Worm (Caenorhabditis elegans) whole organism, young adult: Measurements from ENCODE around the gene pqn-41.
A peak's percentile ranks its signal among the peaks of the same experiment; 100 is the strongest.

Experiments used
- B0019.2 ChIP-seq: fragments of 200-800 bp; sonication (Bioruptor generic); conservative IDR thresholded peaks from 2 replicates; pipeline ENCODE4 v1.3.6; 2022; ENCODE audit warnings: missing genetic modification reagents, missing genetic modification characterization, missing compliant biosample characterization
- C06A6.2 ChIP-seq: fragments of 200-800 bp; sonication (Bioruptor generic); conservative IDR thresholded peaks from 2 replicates; pipeline ENCODE4 v1.3.6; 2022; ENCODE audit warnings: missing genetic modification characterization, missing compliant biosample characterization
- F23B12.7 ChIP-seq: sonication (generic microtip); optimal IDR thresholded peaks from 2 replicates; lab custom pipeline; 2017; ENCODE audit warnings: missing genetic modification characterization, mild to moderate bottlenecking, missing compliant biosample characterization, antibody characterized with exemption, moderate library complexity; ENCODE audit not compliant: insufficient read depth
- F33H1.4 ChIP-seq: fragments of 200-800 bp; sonication (Bioruptor generic); IDR thresholded peaks from 2 replicates; pipeline ENCODE4 v1.3.6; 2022; ENCODE audit warnings: missing genetic modification reagents, missing genetic modification characterization, missing compliant biosample characterization
- F37B4.10 ChIP-seq: fragments of 200-800 bp; sonication (Bioruptor generic); IDR thresholded peaks from 2 replicates; pipeline ENCODE4 v1.3.6; 2022; ENCODE audit warnings: missing genetic modification characterization, missing compliant biosample characterization
- F39B2.1 ChIP-seq: fragments of 200-800 bp; sonication (Bioruptor generic); IDR thresholded peaks from 2 replicates; pipeline ENCODE4 v1.3.6; 2022; ENCODE audit warnings: missing genetic modification reagents, missing genetic modification characterization, missing compliant biosample characterization
- F49E8.2 ChIP-seq: sonication (generic microtip); optimal IDR thresholded peaks from 3 replicates; lab custom pipeline; 2017; ENCODE audit warnings: missing genetic modification characterization, mild to moderate bottlenecking, missing compliant biosample characterization, antibody characterized with exemption, moderate library complexity; ENCODE audit not compliant: insufficient read depth
- F52B5.7 ChIP-seq: sonication (generic microtip); optimal IDR thresholded peaks from 2 replicates; lab custom pipeline; 2016; ENCODE audit warnings: mild to moderate bottlenecking, missing genetic modification characterization, missing compliant biosample characterization
- T26A5.8 ChIP-seq: sonication (generic microtip); optimal IDR thresholded peaks from 2 replicates; lab custom pipeline; 2016; ENCODE audit warnings: missing genetic modification characterization, missing compliant biosample characterization
- Y67H2A.10 ChIP-seq: fragments of 200-800 bp; sonication (Bioruptor generic); conservative IDR thresholded peaks from 2 replicates; pipeline ENCODE4 v1.3.6; 2022; ENCODE audit warnings: missing genetic modification reagents, missing genetic modification characterization, missing compliant biosample characterization
- Y95B8A.8 ChIP-seq: fragments of 200-800 bp; sonication (Bioruptor generic); IDR thresholded peaks from 2 replicates; pipeline ENCODE4 v1.3.6; 2022; ENCODE audit warnings: missing genetic modification reagents, missing genetic modification characterization, missing compliant biosample characterization
- atf-7 ChIP-seq: sonication (generic microtip); optimal IDR thresholded peaks from 2 replicates; lab custom pipeline; 2017; ENCODE audit warnings: mild to moderate bottlenecking, missing genetic modification characterization, missing compliant biosample characterization
- athp-1 ChIP-seq: sonication (generic microtip); optimal IDR thresholded peaks from 2 replicates; lab custom pipeline; 2017; ENCODE audit warnings: mild to moderate bottlenecking, missing genetic modification characterization, missing compliant biosample characterization
- attf-3 ChIP-seq: fragments of 200-800 bp; sonication (Bioruptor generic); conservative IDR thresholded peaks from 2 replicates; pipeline ENCODE4 v1.3.6; 2022; ENCODE audit warnings: missing genetic modification reagents, missing genetic modification characterization, missing compliant biosample characterization
- ceh-58 ChIP-seq: fragments of 200-800 bp; sonication (Bioruptor generic); IDR thresholded peaks from 2 replicates; pipeline ENCODE4 v1.3.6; 2022; ENCODE audit warnings: missing genetic modification characterization, missing compliant biosample characterization
- dpff-1 ChIP-seq: sonication (generic microtip); optimal IDR thresholded peaks from 2 replicates; lab custom pipeline; 2017; ENCODE audit warnings: mild to moderate bottlenecking, missing genetic modification characterization, missing compliant biosample characterization
- dpl-1 ChIP-seq: fragments of 150-350 bp; optimal IDR thresholded peaks from 2 replicates; lab custom pipeline; 2014; ENCODE audit warnings: missing biosample characterization, missing genetic modification reagents, missing genetic modification characterization
- efl-1 ChIP-seq: fragments of 150-350 bp; optimal IDR thresholded peaks from 2 replicates; lab custom pipeline; 2014; ENCODE audit warnings: missing biosample characterization, missing genetic modification reagents, missing genetic modification characterization
- egl-44 ChIP-seq: fragments of 200-800 bp; sonication (Bioruptor generic); IDR thresholded peaks from 2 replicates; pipeline ENCODE4 v1.3.6; 2022; ENCODE audit warnings: missing genetic modification reagents, missing genetic modification characterization, missing compliant biosample characterization
- ekl-4 ChIP-seq: fragments of 200-800 bp; sonication (Bioruptor generic); IDR thresholded peaks from 2 replicates; pipeline ENCODE4 v1.3.6; 2022; ENCODE audit warnings: missing genetic modification reagents, missing genetic modification characterization, missing compliant biosample characterization
- ets-4 ChIP-seq: fragments of 200-800 bp; sonication (Bioruptor generic); optimal IDR thresholded peaks from 2 replicates; lab custom pipeline; 2018; ENCODE audit warnings: mild to moderate bottlenecking, missing genetic modification characterization, missing compliant biosample characterization
- gei-17 ChIP-seq: fragments of 200-800 bp; sonication (Bioruptor generic); optimal IDR thresholded peaks from 2 replicates; lab custom pipeline; 2018; ENCODE audit warnings: mild to moderate bottlenecking, missing genetic modification characterization, missing compliant biosample characterization
- hlh-12 ChIP-seq: sonication (generic microtip); optimal IDR thresholded peaks from 2 replicates; lab custom pipeline; 2016; ENCODE audit warnings: missing genetic modification characterization, missing compliant biosample characterization
- hmg-1.2 ChIP-seq: fragments of 200-800 bp; sonication (Bioruptor generic); IDR thresholded peaks from 2 replicates; pipeline ENCODE4 v1.3.6; 2022; ENCODE audit warnings: missing genetic modification reagents, missing genetic modification characterization, missing compliant biosample characterization
- hsf-1 ChIP-seq: fragments of 200-800 bp; sonication (Bioruptor generic); IDR thresholded peaks from 2 replicates; pipeline ENCODE4 v1.3.6; 2022; ENCODE audit warnings: missing genetic modification reagents, missing genetic modification characterization, missing compliant biosample characterization
- lag-1 ChIP-seq: fragments of 200-800 bp; sonication (Bioruptor generic); IDR thresholded peaks from 2 replicates; pipeline ENCODE4 v1.3.6; 2022; ENCODE audit warnings: missing genetic modification reagents, missing genetic modification characterization, missing compliant biosample characterization
- lin-26 ChIP-seq: fragments of 200-800 bp; sonication (Bioruptor generic); IDR thresholded peaks from 2 replicates; pipeline ENCODE4 v1.3.6; 2022; ENCODE audit warnings: missing genetic modification reagents, missing genetic modification characterization, missing compliant biosample characterization
- lin-35 ChIP-seq, 3 experiments: fragments of 150-350 bp in 2 of 3; sonication (generic microtip) in 1 of 3; optimal IDR thresholded peaks; 2 replicates each; lab custom pipeline; 2014 to 2018; ENCODE audit warnings: missing biosample characterization in 3 of 3, missing genetic modification characterization in 3 of 3, missing genetic modification reagents in 3 of 3
- lin-54 ChIP-seq: fragments of 200-800 bp; sonication (Bioruptor generic); optimal IDR thresholded peaks from 2 replicates; lab custom pipeline; 2018; ENCODE audit warnings: mild to moderate bottlenecking, missing genetic modification characterization, missing compliant biosample characterization
- lir-1 ChIP-seq: fragments of 200-800 bp; sonication (Bioruptor generic); conservative IDR thresholded peaks from 2 replicates; pipeline ENCODE4 v1.3.6; 2022; ENCODE audit warnings: missing genetic modification reagents, missing genetic modification characterization, missing compliant biosample characterization
- madf-3 ChIP-seq: fragments of 200-800 bp; sonication (Bioruptor generic); IDR thresholded peaks from 2 replicates; pipeline ENCODE4 v1.3.6; 2022; ENCODE audit warnings: missing genetic modification reagents, missing genetic modification characterization, missing compliant biosample characterization
- madf-8 ChIP-seq: fragments of 200-800 bp; sonication (Bioruptor generic); conservative IDR thresholded peaks from 2 replicates; pipeline ENCODE4 v1.3.6; 2022; ENCODE audit warnings: missing genetic modification reagents, missing genetic modification characterization, missing compliant biosample characterization
- mel-28 ChIP-seq: sonication (generic microtip); optimal IDR thresholded peaks from 2 replicates; lab custom pipeline; 2016; ENCODE audit warnings: borderline replicate concordance, mild to moderate bottlenecking, missing genetic modification characterization, missing compliant biosample characterization
- nfya-2 ChIP-seq: fragments of 200-800 bp; sonication (Bioruptor generic); IDR thresholded peaks from 2 replicates; pipeline ENCODE4 v1.3.6; 2022; ENCODE audit warnings: missing genetic modification reagents, missing genetic modification characterization, missing compliant biosample characterization
- nhr-120 ChIP-seq: fragments of 200-800 bp; sonication (Bioruptor generic); IDR thresholded peaks from 2 replicates; pipeline ENCODE4 v1.3.6; 2022; ENCODE audit warnings: missing genetic modification characterization, missing compliant biosample characterization
- nhr-27 ChIP-seq: fragments of 200-800 bp; sonication (Bioruptor generic); optimal IDR thresholded peaks from 2 replicates; lab custom pipeline; 2018; ENCODE audit warnings: mild to moderate bottlenecking, missing genetic modification characterization, moderate library complexity, missing compliant biosample characterization
- nhr-90 ChIP-seq: sonication (generic microtip); optimal IDR thresholded peaks from 2 replicates; lab custom pipeline; 2016; ENCODE audit warnings: missing genotype, mild to moderate bottlenecking, missing genetic modification characterization, missing compliant biosample characterization
- repo-1 ChIP-seq: sonication (generic microtip); optimal IDR thresholded peaks from 2 replicates; lab custom pipeline; 2017; ENCODE audit warnings: mild to moderate bottlenecking, missing genetic modification characterization, missing compliant biosample characterization
- rpc-1 ChIP-seq, 2 experiments: fragments of 150-350 bp in 1 of 2; sonication (generic microtip) in 1 of 2; optimal IDR thresholded peaks; 2 replicates each; lab custom pipeline; 2014 to 2018; ENCODE audit warnings: missing biosample characterization in 1 of 2, missing genetic modification characterization in 1 of 2, missing genetic modification reagents in 1 of 2, missing genotype in 1 of 2
- snpc-1.1 ChIP-seq: sonication (generic microtip); optimal IDR thresholded peaks from 2 replicates; lab custom pipeline; 2017; ENCODE audit warnings: missing genetic modification characterization, mild to moderate bottlenecking, missing compliant biosample characterization, antibody characterized with exemption, moderate library complexity, missing genotype, missing genetic modification reagents; ENCODE audit not compliant: insufficient read depth
- snpc-1.3 ChIP-seq: sonication (generic microtip); optimal IDR thresholded peaks from 2 replicates; lab custom pipeline; 2017; ENCODE audit warnings: missing genetic modification characterization, mild to moderate bottlenecking, missing compliant biosample characterization, antibody characterized with exemption, moderate library complexity, missing genotype, missing genetic modification reagents; ENCODE audit not compliant: insufficient read depth
- snpc-3.4 ChIP-seq: sonication (generic microtip); optimal IDR thresholded peaks from 2 replicates; lab custom pipeline; 2017; ENCODE audit warnings: missing genetic modification characterization, mild to moderate bottlenecking, missing compliant biosample characterization, antibody characterized with exemption, moderate library complexity, missing genotype, missing genetic modification reagents
- sptf-2 ChIP-seq: fragments of 200-800 bp; sonication (Bioruptor generic); optimal IDR thresholded peaks from 2 replicates; lab custom pipeline; 2018; ENCODE audit warnings: mild to moderate bottlenecking, missing genetic modification characterization, missing compliant biosample characterization
- tlf-1 ChIP-seq: fragments of 200-800 bp; sonication (Bioruptor generic); optimal IDR thresholded peaks from 2 replicates; lab custom pipeline; 2018; ENCODE audit warnings: mild to moderate bottlenecking, missing genetic modification characterization, missing compliant biosample characterization
- ztf-18 ChIP-seq: sonication (generic microtip); optimal IDR thresholded peaks from 2 replicates; lab custom pipeline; 2016; ENCODE audit warnings: missing genotype, mild to moderate bottlenecking, missing genetic modification characterization, missing compliant biosample characterization
- ztf-22 ChIP-seq: fragments of 200-800 bp; sonication (Bioruptor generic); optimal IDR thresholded peaks from 2 replicates; lab custom pipeline; 2018; ENCODE audit warnings: mild to moderate bottlenecking, missing genetic modification characterization, moderate library complexity, missing compliant biosample characterization

Gene pqn-41

DNA sequence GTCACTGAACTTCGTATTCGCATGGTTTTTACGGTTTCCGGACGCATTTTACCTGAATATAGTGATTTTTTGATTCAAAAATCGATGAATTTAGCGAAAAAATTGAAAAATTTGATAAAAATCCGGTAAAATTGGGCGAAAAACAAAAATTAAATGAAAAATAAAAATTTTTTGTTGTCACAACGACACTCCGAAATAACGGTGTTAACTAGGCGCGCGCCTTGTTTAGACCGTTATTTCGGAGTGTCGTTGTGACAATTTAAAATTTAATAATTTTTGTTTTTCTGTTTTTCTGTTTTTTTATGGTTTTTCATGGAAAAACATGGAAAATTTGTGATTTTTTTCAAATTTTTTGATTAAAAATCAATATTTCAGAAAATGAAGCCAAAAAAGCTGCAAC lies at the start of gene pqn-41, which contains the start of gene B0524.6:
pqn-41 (plus strand) TSS at position 370 of the 400 bp plus-strand sequence.
B0524.6 (minus strand) TSS at position 52 of the 400 bp plus-strand sequence.
- peak; percentile 8; the same call in 1 of the 2 replicates for TF ChIP-seq hmg-1.2
- no peak for TF ChIP-seq sptf-2
- TF ChIP-seq Y95B8A.8 (GFP tag; lab: Robert Waterston, UW) = no peak
- no peak for TF ChIP-seq C06A6.2 (GFP tag; lab: Robert Waterston, UW)
- TF ChIP-seq Y67H2A.10 = no peak
- TF ChIP-seq mel-28 (tag; lab: Kevin White, UChicago) = no peak
- no peak for TF ChIP-seq nhr-90
- no peak for TF ChIP-seq lir-1 (GFP tag; lab: Robert Waterston, UW)
- no peak for TF ChIP-seq repo-1 (tag; lab: Kevin White, UChicago)
- TF ChIP-seq F37B4.10 (GFP tag; lab: Robert Waterston, UW) = no peak
- peak; percentile 47 for TF ChIP-seq athp-1 (tag; lab: Kevin White, UChicago)
- TF ChIP-seq ceh-58 (GFP tag; lab: Robert Waterston, UW) = no peak
- no peak for TF ChIP-seq efl-1 (GFP tag; lab: Kevin White, UChicago)
- no peak for TF ChIP-seq madf-8 (GFP tag; lab: Robert Waterston, UW)
- no peak for TF ChIP-seq ztf-18
- no peak for TF ChIP-seq B0019.2
- no peak for TF ChIP-seq rpc-1 (optimal IDR thresholded peaks at IDR 0.05; lab: Kevin White, UChicago)
- no peak for TF ChIP-seq rpc-1 (tag; optimal IDR thresholded peaks at IDR 0.05; lab: Kevin White, UChicago)
- TF ChIP-seq snpc-1.3 (tag; lab: Kevin White, UChicago) = no peak
- no peak for TF ChIP-seq T26A5.8 (tag; lab: Kevin White, UChicago)
- no peak for TF ChIP-seq lin-54 (GFP tag; lab: Kevin White, UChicago)
- no peak for TF ChIP-seq lin-26
- TF ChIP-seq hlh-12 (tag; lab: Kevin White, UChicago) = no peak
- TF ChIP-seq dpff-1 = no peak
- peak; percentile 98 for TF ChIP-seq attf-3
- no peak for TF ChIP-seq gei-17 (GFP tag; lab: Kevin White, UChicago)
- no peak for TF ChIP-seq atf-7 (tag; lab: Kevin White, UChicago)
- TF ChIP-seq nhr-27 (tag; lab: Kevin White, UChicago) = no peak
- TF ChIP-seq nhr-120 (GFP tag; lab: Robert Waterston, UW) = no peak
- TF ChIP-seq lag-1 (GFP tag; lab: Robert Waterston, UW) = no peak
- no peak for TF ChIP-seq F49E8.2
- no peak for TF ChIP-seq tlf-1 (GFP tag; lab: Kevin White, UChicago)
- no peak for TF ChIP-seq F39B2.1 (GFP tag; lab: Robert Waterston, UW)
- no peak for TF ChIP-seq F52B5.7
- TF ChIP-seq egl-44 (GFP tag; lab: Robert Waterston, UW) = no peak
- TF ChIP-seq F23B12.7 (tag; lab: Kevin White, UChicago) = peak; percentile 67
- TF ChIP-seq lin-35 (GFP tag; optimal IDR thresholded peaks at IDR 0.05; lab: Kevin White, UChicago) = peak in 1 of 3 experiments; percentile 54

DNA sequence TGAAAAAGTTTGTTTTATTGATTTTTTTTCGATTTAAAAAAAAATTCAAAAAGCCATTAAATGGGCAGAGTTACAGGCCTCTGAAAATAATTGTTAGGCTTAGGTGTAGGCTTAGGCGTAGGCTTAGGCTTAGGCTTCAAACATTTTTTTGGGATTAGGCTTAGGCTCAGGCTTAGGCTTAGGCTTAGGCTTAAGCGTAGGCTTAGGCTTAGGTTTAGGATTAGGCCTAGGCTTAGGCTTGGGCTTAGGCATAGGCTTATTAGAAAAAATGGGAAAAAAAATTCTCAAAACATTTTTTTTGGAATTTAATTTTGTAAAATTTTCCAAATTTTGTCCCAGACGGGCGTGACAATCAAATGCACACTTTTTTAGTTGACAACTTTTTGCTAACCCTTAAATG lies 49.6 kb upstream of the pqn-41 start:
- TF ChIP-seq dpl-1 = no peak
- no peak for TF ChIP-seq snpc-1.1
- TF ChIP-seq lin-54 (GFP tag; lab: Kevin White, UChicago) = no peak
- no peak for TF ChIP-seq dpff-1
- no peak for TF ChIP-seq nhr-27 (tag; lab: Kevin White, UChicago)
- TF ChIP-seq lin-26 = no peak
- no peak for TF ChIP-seq ekl-4 (GFP tag; lab: Robert Waterston, UW)
- no peak for TF ChIP-seq ets-4
- TF ChIP-seq snpc-3.4 (tag; lab: Kevin White, UChicago) = no peak
- TF ChIP-seq F33H1.4 (GFP tag; lab: Robert Waterston, UW) = no peak
- no peak for TF ChIP-seq madf-8 (GFP tag; lab: Robert Waterston, UW)
- TF ChIP-seq nfya-2 (GFP tag; lab: Robert Waterston, UW) = no peak
- TF ChIP-seq madf-3 (GFP tag; lab: Robert Waterston, UW) = no peak
- no peak for TF ChIP-seq hsf-1 (GFP tag; lab: Robert Waterston, UW)
- TF ChIP-seq ztf-22 (GFP tag; lab: Kevin White, UChicago) = no peak
- no peak for TF ChIP-seq hmg-1.2
- TF ChIP-seq, all 124 proteins: peak for 0
